Fruit fly (Drosophila melanogaster): Measurements from ENCODE around the gene CG31810.

Gene CG31810

dm6 chr2L:16824905-16825333 lies 27.2 kb downstream of the CG31810 start, which contains the start of gene Cse1 (continued):
- TF ChIP-seq insv (GFP tag; optimal IDR thresholded peaks at IDR 0.05) (peak in 1 of 2 experiments; percentile 34), Dll (GFP tag; IDR thresholded peaks at IDR 0.05; ENCODE audit: partially characterized antibody) (peak; percentile 74), CG18476 (GFP tag; optimal IDR thresholded peaks at IDR 0.05) (no peak), dati (GFP tag; IDR thresholded peaks at IDR 0.05) (no peak), ind (GFP tag; optimal IDR thresholded peaks at IDR 0.05) (no peak), CG1529 (GFP tag; optimal IDR thresholded peaks at IDR 0.05) (no peak), ATbp (GFP tag; optimal IDR thresholded peaks at IDR 0.05) (no peak), row (GFP tag; IDR thresholded peaks at IDR 0.05) (peak; percentile 36; the same call in 1 of the 3 replicates), CG30431 (GFP tag; optimal IDR thresholded peaks at IDR 0.05) (no peak), MTF-1 (GFP tag; optimal IDR thresholded peaks at IDR 0.05; ENCODE audit: borderline replicate concordance) (no peak), hb (GFP tag; IDR thresholded peaks at IDR 0.05; ENCODE audit: partially characterized antibody) (peak; percentile 52; the same call in 1 of the 3 replicates), B-H1 (GFP tag; IDR thresholded peaks at IDR 0.05) (no peak), dan (GFP tag; IDR thresholded peaks at IDR 0.05) (no peak), CG10209 (GFP tag; optimal IDR thresholded peaks at IDR 0.05) (no peak), lab (GFP tag; optimal IDR thresholded peaks at IDR 0.05) (no peak), CG1603 (tag; optimal IDR thresholded peaks at IDR 0.05) (no peak), CG8281 (tag; optimal IDR thresholded peaks at IDR 0.05) (no peak), Spps (tag; optimal IDR thresholded peaks at IDR 0.05) (no peak), C15 (GFP tag; IDR thresholded peaks at IDR 0.05) (no peak), hth (optimal IDR thresholded peaks at IDR 0.05) (no peak), CG12659 (GFP tag; optimal IDR thresholded peaks at IDR 0.05) (peak; percentile 21), CG6272 (GFP tag; IDR thresholded peaks at IDR 0.05) (no peak), Oli (tag; optimal IDR thresholded peaks at IDR 0.05) (no peak), CG18011 (GFP tag; optimal IDR thresholded peaks at IDR 0.05) (no peak), Fer3 (tag; optimal IDR thresholded peaks at IDR 0.05) (no peak), CG3995 (GFP tag; optimal IDR thresholded peaks at IDR 0.05) (peak; percentile 56), nom (GFP tag; optimal IDR thresholded peaks at IDR 0.05) (no peak), Sry-β (GFP tag; optimal IDR thresholded peaks at IDR 0.05) (no peak), oc (tag; optimal IDR thresholded peaks at IDR 0.05) (no peak), CG1832 (GFP tag; optimal IDR thresholded peaks at IDR 0.05) (no peak), crol (GFP tag; IDR thresholded peaks at IDR 0.05) (no peak), bbx (GFP tag; IDR thresholded peaks at IDR 0.05; ENCODE audit: partially characterized antibody) (peak; percentile 55; the same call in 1 of the 2 replicates), H2.0 (GFP tag; IDR thresholded peaks at IDR 0.05) (no peak), CG32532 (GFP tag; IDR thresholded peaks at IDR 0.05) (no peak), Ets97D (GFP tag; optimal IDR thresholded peaks at IDR 0.05) (no peak), wdn (GFP tag; IDR thresholded peaks at IDR 0.05) (no peak), Nf-YB (GFP tag; optimal IDR thresholded peaks at IDR 0.05) (no peak), Rfx (GFP tag; IDR thresholded peaks at IDR 0.05) (no peak), CG15514 (GFP tag; optimal IDR thresholded peaks at IDR 0.05) (no peak), CG14441 (GFP tag; IDR thresholded peaks at IDR 0.05) (no peak), dimm (GFP tag; IDR thresholded peaks at IDR 0.05) (no peak), Mes4 (GFP tag; optimal IDR thresholded peaks at IDR 0.05) (no peak), CG30403 (GFP tag; optimal IDR thresholded peaks at IDR 0.05) (no peak), CG2202 (tag; optimal IDR thresholded peaks at IDR 0.05) (no peak), CG8944 (GFP tag; optimal IDR thresholded peaks at IDR 0.05) (no peak), CG12104 (GFP tag; optimal IDR thresholded peaks at IDR 0.05) (no peak), Asciz (GFP tag; optimal IDR thresholded peaks at IDR 0.05) (no peak), tin (GFP tag; optimal IDR thresholded peaks at IDR 0.05) (no peak), Deaf1 (tag; optimal IDR thresholded peaks at IDR 0.05) (no peak), vnd (GFP tag; IDR thresholded peaks at IDR 0.05; ENCODE audit: partially characterized antibody) (0 out of 3 replicates have a peak, but pooled peaks have one; percentile 27), z (GFP tag; IDR thresholded peaks at IDR 0.05) (no peak)
